Fruit fly (Drosophila melanogaster) whole organism, embryonic: ENCODE data around the gene CG16779.

Source experiments
- CG10565 ChIP-seq: fragments of 200-800 bp; sonication (Bioruptor generic); optimal IDR thresholded peaks from 3 replicates; lab custom pipeline; 2016; ENCODE audit warnings: missing biosample characterization, mild to moderate bottlenecking, missing genetic modification characterization
- CG12104 ChIP-seq: fragments of 200-800 bp; sonication (Bioruptor generic); optimal IDR thresholded peaks from 3 replicates; lab custom pipeline; 2016; ENCODE audit warnings: missing biosample characterization, missing genetic modification characterization
- CG12155 ChIP-seq: fragments of 200-800 bp; sonication (Bioruptor generic); optimal IDR thresholded peaks from 3 replicates; lab custom pipeline; 2016; ENCODE audit warnings: missing biosample characterization, missing genetic modification characterization
- CG14710 ChIP-seq: fragments of 200-800 bp; sonication (Bioruptor generic); optimal IDR thresholded peaks from 3 replicates; lab custom pipeline; 2019; ENCODE audit warnings: missing biosample characterization, mild to moderate bottlenecking, missing genetic modification characterization, moderate library complexity
- CG15073 ChIP-seq: fragments of 200-800 bp; sonication (Bioruptor generic); optimal IDR thresholded peaks from 2 replicates; lab custom pipeline; 2016; ENCODE audit warnings: missing biosample characterization, missing genetic modification characterization
- CG17802 ChIP-seq: fragments of 200-800 bp; sonication (Bioruptor generic); optimal IDR thresholded peaks from 2 replicates; lab custom pipeline; 2018; ENCODE audit warnings: missing biosample characterization, mild to moderate bottlenecking, missing genetic modification characterization, moderate library complexity
- CG2678 ChIP-seq: fragments of 200-800 bp; sonication (Bioruptor generic); optimal IDR thresholded peaks from 3 replicates; lab custom pipeline; 2019; ENCODE audit warnings: missing biosample characterization, mild to moderate bottlenecking, missing genetic modification characterization, moderate library complexity
- CG30431 ChIP-seq: fragments of 200-800 bp; sonication (Bioruptor generic); optimal IDR thresholded peaks from 2 replicates; lab custom pipeline; 2017; ENCODE audit warnings: missing biosample characterization, missing genetic modification characterization
- CG4282 ChIP-seq: fragments of 200-800 bp; sonication (Bioruptor generic); optimal IDR thresholded peaks from 2 replicates; lab custom pipeline; 2016; ENCODE audit warnings: missing biosample characterization, missing genetic modification characterization
- CG5245 ChIP-seq: fragments of 200-800 bp; sonication (Bioruptor generic); optimal IDR thresholded peaks from 3 replicates; lab custom pipeline; 2016; ENCODE audit warnings: missing biosample characterization, missing genetic modification characterization
- CG5953 ChIP-seq: fragments of 200-800 bp; sonication (Bioruptor generic); IDR thresholded peaks from 2 replicates; pipeline ENCODE4 v1.3.6; 2022; ENCODE audit warnings: missing biosample characterization, missing genetic modification characterization
- CG6254 ChIP-seq: fragments of 200-800 bp; sonication (Bioruptor generic); optimal IDR thresholded peaks from 3 replicates; lab custom pipeline; 2017; ENCODE audit warnings: mild to moderate bottlenecking, missing biosample characterization, missing genetic modification reagents, missing genetic modification characterization
- CG6654 ChIP-seq: fragments of 200-800 bp; sonication (Bioruptor generic); optimal IDR thresholded peaks from 2 replicates; lab custom pipeline; 2017; ENCODE audit warnings: missing biosample characterization, mild to moderate bottlenecking, missing genetic modification characterization
- CG6854 ChIP-seq: fragments of 200-800 bp; sonication (Bioruptor generic); optimal IDR thresholded peaks from 3 replicates; lab custom pipeline; 2017; ENCODE audit warnings: missing biosample characterization, mild to moderate bottlenecking, missing genetic modification characterization
- CG9609 ChIP-seq: fragments of 200-800 bp; sonication (Bioruptor generic); optimal IDR thresholded peaks from 3 replicates; lab custom pipeline; 2016; ENCODE audit warnings: missing biosample characterization, missing genetic modification characterization
- CG9932 ChIP-seq: fragments of 200-800 bp; sonication (Bioruptor generic); IDR thresholded peaks from 2 replicates; pipeline ENCODE4 v1.3.6; 2022; ENCODE audit warnings: missing biosample characterization, missing genetic modification characterization
- Elba2 ChIP-seq: fragments of 200-800 bp; sonication (Bioruptor generic); optimal IDR thresholded peaks from 3 replicates; lab custom pipeline; 2016; ENCODE audit warnings: missing biosample characterization, missing genetic modification characterization
- Fer1 ChIP-seq: fragments of 200-800 bp; sonication (Bioruptor generic); optimal IDR thresholded peaks from 2 replicates; lab custom pipeline; 2017; ENCODE audit warnings: missing biosample characterization, mild to moderate bottlenecking, missing genetic modification characterization
- HHEX ChIP-seq: fragments of 200-800 bp; sonication (Bioruptor generic); optimal IDR thresholded peaks from 3 replicates; lab custom pipeline; 2017; ENCODE audit warnings: missing biosample characterization, mild to moderate bottlenecking, missing genetic modification characterization, missing genetic modification reagents
- Lpt ChIP-seq: fragments of >200 bp; optimal IDR thresholded peaks from 2 replicates; lab custom pipeline; 2018; ENCODE audit warnings: missing biosample characterization, missing genetic modification characterization
- MBD-R2 ChIP-seq: fragments of 200-800 bp; sonication (Bioruptor generic); IDR thresholded peaks from 2 replicates; pipeline ENCODE4 v1.3.6; 2022; ENCODE audit warnings: missing biosample characterization, missing genetic modification characterization
- MTF-1 ChIP-seq: fragments of 200-800 bp; sonication (Bioruptor generic); optimal IDR thresholded peaks from 2 replicates; lab custom pipeline; 2018; ENCODE audit warnings: missing biosample characterization, mild to moderate bottlenecking, missing genetic modification characterization, borderline replicate concordance
- Nf-YC ChIP-seq: fragments of 200-800 bp; optimal IDR thresholded peaks from 3 replicates; lab custom pipeline; 2019; ENCODE audit warnings: missing biosample characterization, mild to moderate bottlenecking, missing genetic modification characterization, moderate library complexity
- NfI ChIP-seq: fragments of 200-800 bp; sonication (Bioruptor generic); optimal IDR thresholded peaks from 3 replicates; lab custom pipeline; 2018; ENCODE audit warnings: missing biosample characterization, mild to moderate bottlenecking, missing genetic modification characterization, moderate library complexity
- PHDP ChIP-seq: fragments of 200-800 bp; sonication (Bioruptor generic); optimal IDR thresholded peaks from 3 replicates; lab custom pipeline; 2018; ENCODE audit warnings: missing biosample characterization, mild to moderate bottlenecking, missing genetic modification characterization, moderate library complexity
- Scr ChIP-seq: fragments of 200-800 bp; sonication (Bioruptor generic); IDR thresholded peaks from 2 replicates; pipeline ENCODE4 v1.3.6; 2022; ENCODE audit warnings: missing biosample characterization, missing genetic modification characterization; ENCODE audit not compliant: partially characterized antibody
- abd-A ChIP-seq: fragments of 200-800 bp; sonication (Bioruptor generic); optimal IDR thresholded peaks from 3 replicates; lab custom pipeline; 2019; ENCODE audit warnings: missing biosample characterization, mild to moderate bottlenecking, missing genetic modification characterization, moderate library complexity
- ara ChIP-seq: fragments of 200-800 bp; sonication (Bioruptor generic); IDR thresholded peaks from 2 replicates; pipeline ENCODE4 v1.3.6; 2022; ENCODE audit warnings: missing biosample characterization, missing genetic modification characterization
- jing ChIP-seq: fragments of 200-800 bp; sonication (Bioruptor generic); optimal IDR thresholded peaks from 2 replicates; lab custom pipeline; 2018; ENCODE audit warnings: missing biosample characterization, mild to moderate bottlenecking, missing genetic modification characterization
- luna ChIP-seq: fragments of 200-800 bp; sonication (Bioruptor generic); optimal IDR thresholded peaks from 2 replicates; lab custom pipeline; 2016; ENCODE audit warnings: missing biosample characterization, missing genetic modification characterization
- nerfin-2 ChIP-seq: fragments of 200-800 bp; sonication (Bioruptor generic); IDR thresholded peaks from 2 replicates; pipeline ENCODE4 v1.3.6; 2022; ENCODE audit warnings: missing biosample characterization, missing genetic modification characterization; ENCODE audit not compliant: partially characterized antibody
- oc ChIP-seq: fragments of 200-800 bp; sonication (Bioruptor generic); optimal IDR thresholded peaks from 2 replicates; lab custom pipeline; 2018; ENCODE audit warnings: missing biosample characterization, mild to moderate bottlenecking, missing genetic modification characterization, moderate library complexity
- p53 ChIP-seq: fragments of 200-800 bp; sonication (Bioruptor generic); optimal IDR thresholded peaks from 2 replicates; lab custom pipeline; 2016; ENCODE audit warnings: missing biosample characterization, missing genetic modification characterization
- pan ChIP-seq, 4 experiments: fragments of >200 bp in 3 of 4; fragments of 200-800 bp in 1 of 4; sonication (Bioruptor generic) in 1 of 4; optimal IDR thresholded peaks in 3 of 4; IDR thresholded peaks in 1 of 4; 2 replicates each; pipeline versions ENCODE4 v1.3.6 to Lab custom; 2017 to 2022; ENCODE audit warnings: missing biosample characterization in 2 of 4, missing genetic modification characterization in 2 of 4, mixed read lengths in 1 of 4
- pb ChIP-seq: fragments of 200-800 bp; sonication (Bioruptor generic); optimal IDR thresholded peaks from 3 replicates; lab custom pipeline; 2016; ENCODE audit warnings: missing biosample characterization, missing genetic modification characterization
- phol ChIP-seq: fragments of 200-800 bp; sonication (Bioruptor generic); optimal IDR thresholded peaks from 3 replicates; lab custom pipeline; 2018; ENCODE audit warnings: missing biosample characterization, mild to moderate bottlenecking, missing genetic modification characterization, moderate library complexity
- prd ChIP-seq, 3 experiments: fragments of >200 bp in 2 of 3; fragments of 200-800 bp in 1 of 3; sonication (Bioruptor generic) in 1 of 3; optimal IDR thresholded peaks in 2 of 3; IDR thresholded peaks in 1 of 3; 2 replicates in 2 of 3; 3 replicates in 1 of 3; pipeline versions ENCODE4 v1.3.6 to Lab custom; 2017 to 2022; ENCODE audit warnings: missing biosample characterization in 1 of 3, missing genetic modification characterization in 1 of 3
- pzg ChIP-seq: fragments of 200-800 bp; sonication (Bioruptor generic); optimal IDR thresholded peaks from 3 replicates; lab custom pipeline; 2018; ENCODE audit warnings: missing biosample characterization, mild to moderate bottlenecking, missing genetic modification characterization, moderate library complexity
- ro ChIP-seq: fragments of 200-800 bp; sonication (Bioruptor generic); IDR thresholded peaks from 2 replicates; pipeline ENCODE4 v1.3.6; 2022; ENCODE audit warnings: missing biosample characterization, missing genetic modification characterization
- row ChIP-seq: fragments of 200-800 bp; sonication (Bioruptor generic); IDR thresholded peaks from 3 replicates; pipeline ENCODE4 v1.3.6; 2022; ENCODE audit warnings: missing biosample characterization, missing genetic modification characterization
- salm ChIP-seq: fragments of 200-800 bp; sonication (Bioruptor generic); optimal IDR thresholded peaks from 2 replicates; lab custom pipeline; 2018; ENCODE audit warnings: missing biosample characterization, mild to moderate bottlenecking, missing genetic modification characterization
- sd ChIP-seq: fragments of 200-800 bp; sonication (Bioruptor generic); optimal IDR thresholded peaks from 3 replicates; lab custom pipeline; 2018; ENCODE audit warnings: missing biosample characterization, mild to moderate bottlenecking, missing genetic modification characterization, moderate library complexity
- sisA ChIP-seq: fragments of 200-800 bp; sonication (Bioruptor generic); IDR thresholded peaks from 2 replicates; pipeline ENCODE4 v1.3.6; 2022; ENCODE audit warnings: missing biosample characterization, missing genetic modification characterization
- stc ChIP-seq: fragments of 200-800 bp; sonication (Bioruptor generic); IDR thresholded peaks from 2 replicates; pipeline ENCODE4 v1.3.6; 2022; ENCODE audit warnings: missing biosample characterization, missing genetic modification characterization
- twi ChIP-seq: fragments of 200-800 bp; optimal IDR thresholded peaks from 2 replicates; lab custom pipeline; 2019; ENCODE audit warnings: missing biosample characterization, mild to moderate bottlenecking, missing genetic modification characterization, moderate library complexity
- vnd ChIP-seq: fragments of 200-800 bp; sonication (Bioruptor generic); IDR thresholded peaks from 3 replicates; pipeline ENCODE4 v1.3.6; 2022; ENCODE audit warnings: missing biosample characterization, missing genetic modification characterization; ENCODE audit not compliant: partially characterized antibody
- yki ChIP-seq: fragments of >200 bp; optimal IDR thresholded peaks from 3 replicates; lab custom pipeline; 2018

The CG16779 gene

dm6 chr3R:9527907-9528842 is 34.7 kb upstream of the CG16779 start (continued):
- TF ChIP-seq CG15073 (peak; percentile 4), CG17802 (tag; lab: Kevin White, UChicago) (peak; percentile 64), HHEX (peak; percentile 93), ara (GFP tag; lab: Robert Waterston, UW) (peak; percentile 74), oc (tag; lab: Kevin White, UChicago) (no peak), stc (GFP tag; lab: Robert Waterston, UW) (peak; percentile 90), CG12155 (GFP tag; lab: Kevin White, UChicago) (peak; percentile 70), salm (tag; lab: Kevin White, UChicago) (peak; percentile 65), CG10565 (GFP tag; lab: Kevin White, UChicago) (peak; percentile 58), CG6654 (peak; percentile 74), nerfin-2 (GFP tag; lab: Robert Waterston, UW) (0 out of 2 replicates have a peak, but pooled peaks have one; percentile 28), CG5245 (GFP tag; lab: Kevin White, UChicago) (peak; percentile 82), sisA (GFP tag; lab: Robert Waterston, UW) (peak; percentile 86), CG9609 (GFP tag; lab: Kevin White, UChicago) (peak; percentile 73), row (GFP tag; lab: Robert Waterston, UW) (peak; percentile 84), yki (lab: Kevin White, UChicago) (no peak), Lpt (GFP tag; lab: Kevin White, UChicago) (no peak), MTF-1 (GFP tag; lab: Kevin White, UChicago) (peak; percentile 85), CG14710 (tag; lab: Kevin White, UChicago) (peak; percentile 35), luna (GFP tag; lab: Kevin White, UChicago) (peak; percentile 93), Fer1 (GFP tag; lab: Kevin White, UChicago) (peak; percentile 95), PHDP (tag; lab: Kevin White, UChicago) (peak; percentile 87), p53 (GFP tag; lab: Kevin White, UChicago) (peak; percentile 86), Nf-YC (peak; percentile 74), Elba2 (no peak), CG6254 (peak; percentile 65), ro (GFP tag; lab: Robert Waterston, UW) (peak; percentile 58), CG9932 (peak; percentile 91), CG12104 (peak; percentile 76), MBD-R2 (GFP tag; lab: Robert Waterston, UW) (peak; percentile 88), pb (peak; percentile 88), CG30431 (peak; percentile 56), vnd (0 out of 3 replicates have a peak, but pooled peaks have one; percentile 23), Scr (GFP tag; lab: Robert Waterston, UW) (no peak), abd-A (no peak), pan (optimal IDR thresholded peaks at IDR 0.05; lab: Kevin White, UChicago) (no peak), pan (GFP tag; optimal IDR thresholded peaks at IDR 0.05 in 1 of 2, IDR thresholded peaks at IDR 0.05 in 1 of 2) (peak in 1 of 2 experiments; percentile 94), CG5953 (GFP tag; lab: Robert Waterston, UW) (peak; percentile 77), NfI (GFP tag; lab: Kevin White, UChicago) (peak; percentile 88), prd (optimal IDR thresholded peaks at IDR 0.05; lab: Kevin White, UChicago) (no peak), prd (GFP tag; IDR thresholded peaks at IDR 0.05; lab: Robert Waterston, UW) (peak; percentile 92), CG2678 (tag; lab: Kevin White, UChicago) (peak; percentile 91), CG4282 (GFP tag; lab: Kevin White, UChicago) (peak; percentile 88), CG6854 (GFP tag; lab: Kevin White, UChicago) (peak; percentile 89), pzg (GFP tag; lab: Kevin White, UChicago) (peak; percentile 23), phol (tag; lab: Kevin White, UChicago) (peak; percentile 75), jing (GFP tag; lab: Kevin White, UChicago) (no peak), sd (tag; lab: Kevin White, UChicago) (peak; percentile 85), twi (tag; lab: Kevin White, UChicago) (no peak)
